Worm (Caenorhabditis elegans): Measurements from ENCODE around the gene fars-3.

The fars-3 gene

DNA sequence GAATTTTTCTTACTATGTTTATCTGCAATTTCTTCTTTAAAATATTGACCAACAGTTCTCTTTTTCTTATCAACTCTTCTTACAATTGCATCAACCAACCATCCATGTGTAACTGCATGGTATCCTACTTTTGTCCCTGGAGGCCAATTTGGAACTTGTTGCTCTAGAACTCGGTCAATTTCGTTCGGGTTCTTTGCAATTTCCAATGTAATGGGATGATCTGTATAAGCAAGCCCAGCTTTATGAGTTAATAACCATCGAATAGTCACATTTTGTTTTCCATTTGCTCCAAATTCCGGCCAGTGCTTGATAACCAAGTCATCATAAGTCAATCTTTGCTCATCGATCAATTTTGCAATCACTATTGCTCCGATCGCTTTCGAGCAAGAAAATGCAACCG is 14.7 kb downstream of the fars-3 start:
- no peak for TF ChIP-seq unc-62 (GFP tag; optimal IDR thresholded peaks at IDR 0.05)

DNA sequence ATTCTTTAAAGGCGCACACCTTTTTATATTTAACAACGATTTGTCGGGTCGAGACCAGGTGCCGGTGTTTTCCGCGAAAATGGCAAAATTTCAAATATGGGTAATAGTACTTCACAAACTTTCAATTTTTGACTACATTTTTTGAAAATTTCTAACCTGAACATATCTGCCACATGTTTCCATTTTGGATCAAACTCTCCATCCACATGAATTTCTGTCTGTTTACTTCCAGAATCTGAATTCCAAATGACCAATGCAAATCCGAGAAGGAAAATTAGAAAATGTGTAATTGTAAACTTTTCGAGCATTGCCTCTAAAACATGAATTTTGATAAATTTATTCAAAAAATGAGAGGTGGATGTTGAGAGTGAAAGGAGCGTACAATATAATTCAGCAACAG is 15.5 kb downstream of the fars-3 start, which contains the start of gene lact-4:
TSS of gene lact-4 (minus strand) at position 313 of the 400 bp plus-strand sequence.
- TF ChIP-seq unc-62 (GFP tag; optimal IDR thresholded peaks at IDR 0.05), result no peak

DNA sequence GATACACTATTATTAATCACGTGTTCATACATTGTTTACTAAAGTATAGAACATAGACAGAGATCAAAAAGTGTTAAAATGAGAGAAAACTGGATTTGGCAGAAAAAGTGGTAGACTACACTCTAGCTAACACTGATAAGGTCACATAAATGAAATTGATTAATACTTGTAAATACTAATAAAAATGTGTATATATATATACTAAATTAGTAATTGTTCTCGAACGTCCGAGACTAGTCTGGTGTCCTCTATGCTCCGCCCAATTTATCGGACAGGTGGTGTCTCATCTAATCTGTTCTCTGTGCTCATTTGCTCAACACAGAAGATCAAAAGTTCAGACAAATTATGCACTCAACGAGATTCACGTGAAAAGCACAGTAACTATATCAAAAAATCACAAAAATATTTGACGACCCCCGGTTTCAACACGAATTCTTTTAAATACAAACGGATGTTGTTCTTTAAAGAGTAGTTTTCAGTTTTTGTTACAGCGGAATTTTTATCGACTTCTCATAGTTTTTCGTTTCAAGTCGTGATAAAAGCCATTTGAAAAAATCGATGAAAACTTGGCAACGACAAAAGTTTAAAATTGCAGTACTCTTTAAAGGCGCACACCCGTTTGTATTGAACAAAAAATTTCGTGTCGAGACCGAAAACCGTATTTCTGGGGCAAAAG is 16.5 kb downstream of the fars-3 start:
- no peak for TF ChIP-seq unc-62 (GFP tag; optimal IDR thresholded peaks at IDR 0.05)

DNA sequence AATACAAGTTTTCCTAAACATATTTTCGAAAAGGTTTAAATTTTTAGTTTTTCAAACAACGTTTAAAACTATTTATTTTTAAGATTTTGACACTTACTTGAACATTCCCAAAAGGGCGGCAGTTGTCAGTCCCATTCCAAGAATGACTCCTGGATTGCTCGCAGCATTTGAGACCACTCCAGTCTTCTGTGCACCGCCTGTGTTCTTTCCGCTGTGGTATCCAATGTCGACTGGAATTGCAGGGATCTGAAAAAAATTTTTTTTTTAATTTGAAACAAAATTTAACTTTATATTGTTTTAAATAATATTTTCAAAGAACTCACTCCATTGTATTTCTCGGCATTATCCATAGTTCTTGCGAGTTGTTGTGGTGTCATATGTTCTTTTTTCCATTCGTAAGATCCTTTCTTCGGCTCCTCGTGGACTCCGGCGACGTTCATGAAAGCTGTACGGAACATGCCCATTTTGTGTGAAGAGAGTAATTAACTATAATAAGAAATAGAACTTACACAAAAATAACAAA is 17.1 kb downstream of the fars-3 start, which contains the start of gene M05D6.5:
TSS of gene M05D6.5 (minus strand) at position 473 of the 523 bp plus-strand sequence.
- TF ChIP-seq unc-62 (GFP tag; optimal IDR thresholded peaks at IDR 0.05), result no peak

- TF ChIP-seq unc-62 (GFP tag; optimal IDR thresholded peaks at IDR 0.05), result no peak
Observed at ce11 chrII:8483124-8483792, 18.6 kb downstream of the fars-3 start.

- TF ChIP-seq unc-62 (GFP tag; optimal IDR thresholded peaks at IDR 0.05), result no peak
Observed at ce11 chrII:8483793-8484186, 19.1 kb downstream of the fars-3 start, which contains the start of gene taap-1. TSS of gene taap-1 (minus strand) at chrII:8483871.

DNA sequence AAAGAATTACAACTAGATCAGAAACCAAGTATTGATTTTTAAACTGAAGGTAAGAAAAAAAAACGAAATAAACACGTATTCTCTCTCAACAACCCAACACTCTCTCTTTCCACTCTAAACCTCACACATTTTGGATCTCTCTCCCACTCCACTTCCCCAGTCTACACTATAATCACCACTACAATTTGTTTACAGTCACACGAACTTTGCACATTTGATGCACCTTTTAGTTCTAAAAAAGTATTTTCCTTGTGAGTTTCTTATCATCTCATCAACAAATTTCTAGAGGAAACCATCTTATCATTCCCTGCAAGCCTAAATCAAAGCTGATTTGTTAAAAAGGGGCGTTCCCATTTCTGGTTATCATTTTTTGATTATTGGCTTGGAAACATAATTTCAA is 19.9 kb downstream of the fars-3 start:
- TF ChIP-seq unc-62 (GFP tag; optimal IDR thresholded peaks at IDR 0.05), result no peak

DNA sequence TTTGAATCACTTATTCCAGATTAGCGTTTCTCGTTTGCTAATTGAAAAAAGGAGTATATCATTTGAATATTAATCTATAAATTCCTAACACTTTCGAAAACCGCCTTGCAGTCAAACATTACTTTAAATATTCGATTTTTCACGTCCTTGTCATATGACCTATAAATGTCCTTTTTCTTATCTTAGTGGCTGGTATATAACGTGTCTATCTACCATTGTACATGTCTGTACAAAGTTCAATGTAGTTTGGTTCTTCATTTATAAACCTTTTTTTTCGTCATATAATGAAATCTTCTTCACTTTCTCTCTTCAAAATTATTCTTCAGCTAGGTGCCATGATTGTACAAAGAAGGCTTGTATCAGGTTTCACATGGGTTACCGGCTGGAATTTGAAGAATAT is 21.0 kb downstream of the fars-3 start, which contains the start of gene gbh-2:
TSS of gene gbh-2 (plus strand) at position 277 of the 400 bp plus-strand sequence.
- TF ChIP-seq unc-62 (GFP tag; optimal IDR thresholded peaks at IDR 0.05), result no peak

DNA sequence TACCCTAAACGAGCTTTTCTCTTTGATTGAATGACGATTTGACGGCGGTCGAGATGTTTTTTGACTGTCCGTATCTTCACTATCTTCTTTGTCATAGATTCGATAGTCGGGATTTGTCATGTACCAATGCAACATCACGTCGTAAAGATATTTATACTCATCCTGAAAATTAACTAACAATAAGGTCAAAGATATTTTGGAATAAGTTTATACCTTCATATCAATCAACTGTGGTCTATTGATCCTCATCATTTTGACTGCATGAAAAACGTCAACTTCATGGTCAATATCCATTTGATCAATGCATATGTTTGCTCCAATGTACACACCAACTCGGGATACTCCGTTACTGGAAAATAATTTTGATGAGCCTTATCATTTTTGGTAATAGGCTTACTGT is 23.5 kb downstream of the fars-3 start:
- no peak for TF ChIP-seq unc-62 (GFP tag; optimal IDR thresholded peaks at IDR 0.05)

DNA sequence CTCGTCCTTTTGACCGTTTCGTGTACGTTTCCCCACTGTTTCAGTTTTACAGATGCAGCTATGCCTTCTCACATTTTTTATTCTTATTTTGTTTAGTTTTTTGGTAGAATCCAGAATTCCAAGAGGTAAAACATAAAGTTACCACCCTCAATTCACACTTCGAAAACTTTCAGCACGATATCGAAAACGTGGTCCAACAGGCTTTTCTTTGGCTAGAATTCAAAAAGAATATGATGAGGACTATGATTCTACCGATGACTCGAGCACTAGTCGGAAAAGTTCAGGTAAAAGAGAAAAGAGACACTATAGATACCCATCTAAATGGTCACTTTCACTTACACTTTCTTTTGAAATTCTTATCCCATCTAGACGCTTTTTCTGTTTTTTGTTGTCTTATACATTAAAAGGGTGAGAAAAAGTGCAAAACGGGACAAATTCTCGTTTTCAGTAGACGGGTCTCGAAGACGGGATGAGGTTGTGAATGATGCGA is 29.6 kb downstream of the fars-3 start, which contains the start of gene M05D6.9:
TSS of gene M05D6.9 (plus strand) at position 51 of the 490 bp plus-strand sequence.
- TF ChIP-seq unc-62 (GFP tag; optimal IDR thresholded peaks at IDR 0.05), result no peak

DNA sequence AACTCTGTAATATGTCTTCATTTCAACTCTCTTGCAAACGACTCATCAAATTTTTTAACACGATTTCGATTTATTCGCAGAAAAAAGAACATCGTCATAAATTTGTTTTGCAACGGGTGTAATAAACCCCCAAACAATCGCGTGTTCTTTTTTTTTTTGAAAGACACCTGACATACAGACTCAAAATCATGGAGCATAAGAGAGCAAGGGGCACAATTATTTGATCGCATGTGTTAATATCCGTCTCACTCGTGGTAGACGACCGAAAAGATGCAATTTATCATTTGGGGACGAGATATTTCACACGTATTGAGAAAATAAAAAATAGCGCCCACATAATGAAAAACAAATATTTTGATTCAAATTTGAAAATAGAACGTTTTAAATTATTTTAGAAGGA is 31.5 kb downstream of the fars-3 start:
- TF ChIP-seq unc-62 (GFP tag; optimal IDR thresholded peaks at IDR 0.05), result no peak

ce11 chrII:8498173-8498572 is 33.5 kb downstream of the fars-3 start:
- TF ChIP-seq unc-62 (GFP tag; optimal IDR thresholded peaks at IDR 0.05), result no peak

DNA sequence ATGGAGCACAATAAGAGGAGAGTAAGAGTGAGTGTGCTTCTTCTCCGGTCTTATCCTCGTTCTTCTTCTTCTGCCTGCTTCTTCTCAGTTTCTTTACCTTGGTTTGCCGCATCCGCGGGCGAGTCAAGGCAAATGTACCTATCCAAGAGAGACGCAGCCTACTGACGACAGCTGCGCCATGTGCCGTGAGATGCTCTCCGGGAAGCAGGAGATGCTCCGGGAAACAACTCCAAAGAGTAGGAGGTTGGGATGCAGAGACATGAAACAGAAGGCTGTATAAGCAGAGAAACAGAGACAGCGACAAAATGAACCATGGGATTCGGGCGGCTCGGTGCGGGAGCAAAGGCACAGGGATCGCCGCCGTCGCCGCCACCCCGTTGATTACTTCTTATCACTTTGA is 34.4 kb downstream of the fars-3 start:
- no peak for TF ChIP-seq unc-62 (GFP tag; optimal IDR thresholded peaks at IDR 0.05)

ce11 chrII:8504074-8504724 is 39.6 kb downstream of the fars-3 start:
- TF ChIP-seq unc-62 (GFP tag; optimal IDR thresholded peaks at IDR 0.05), result no peak

DNA sequence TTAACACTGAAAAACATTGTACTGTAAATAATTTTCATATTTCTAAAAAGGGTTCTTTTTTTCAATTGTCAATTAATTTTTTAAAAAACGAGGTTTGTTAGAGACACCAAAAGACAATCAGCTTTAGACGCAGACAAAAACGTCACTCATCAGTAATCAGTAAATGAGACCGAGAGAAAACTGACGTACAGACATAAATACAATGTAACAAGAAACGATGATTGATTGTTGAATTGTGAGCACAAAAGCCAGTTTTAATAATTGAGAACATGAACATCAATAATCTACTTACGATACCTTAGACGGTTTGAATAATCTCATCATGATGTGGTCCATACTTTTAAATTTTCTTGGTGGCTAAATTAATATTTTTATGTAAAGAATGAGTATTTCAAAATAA is 42.1 kb downstream of the fars-3 start:
- TF ChIP-seq unc-62 (GFP tag; optimal IDR thresholded peaks at IDR 0.05), result no peak

ce11 chrII:8508956-8509355 is 44.3 kb downstream of the fars-3 start, which contains the start of gene T13H5.1:
TSS of gene T13H5.1 (minus strand) at chrII:8509056.
- no peak for TF ChIP-seq unc-62 (GFP tag; optimal IDR thresholded peaks at IDR 0.05)
